Worm (Caenorhabditis elegans) whole organism, L3 larva: ENCODE results near the gene F16F9.3.

ENCODE experiments used
- R02D3.7 ChIP-seq: fragments of 150-350 bp; optimal IDR thresholded peaks from 2 replicates; lab custom pipeline; 2014; ENCODE audit warnings: missing biosample characterization, missing genetic modification characterization
- ZK546.5 ChIP-seq: sonication (generic microtip); optimal IDR thresholded peaks from 2 replicates; lab custom pipeline; 2017; ENCODE audit warnings: missing biosample characterization, missing genetic modification characterization
- ama-1 ChIP-seq: fragments of 150-350 bp; optimal IDR thresholded peaks from 2 replicates; lab custom pipeline; 2018
- ceh-16 ChIP-seq: sonication (generic microtip); optimal IDR thresholded peaks from 2 replicates; lab custom pipeline; 2017; ENCODE audit warnings: missing biosample characterization, missing genetic modification characterization
- fos-1 ChIP-seq: fragments of 150-350 bp; optimal IDR thresholded peaks from 2 replicates; lab custom pipeline; 2014; ENCODE audit warnings: missing biosample characterization, missing genetic modification characterization
- lsy-12 ChIP-seq: sonication (generic microtip); optimal IDR thresholded peaks from 2 replicates; lab custom pipeline; 2016; ENCODE audit warnings: mild to moderate bottlenecking, missing genetic modification characterization, missing compliant biosample characterization
- pha-4 ChIP-seq: fragments of 150-350 bp; optimal IDR thresholded peaks from 2 replicates; lab custom pipeline; 2014; ENCODE audit warnings: missing biosample characterization, missing genetic modification reagents, missing genetic modification characterization
- unc-39 ChIP-seq: sonication (generic microtip); optimal IDR thresholded peaks from 4 replicates; lab custom pipeline; 2017; ENCODE audit warnings: missing biosample characterization, missing genetic modification characterization
- unc-62 ChIP-seq: fragments of 150-350 bp; sonication (generic microtip); optimal IDR thresholded peaks from 4 replicates; lab custom pipeline; 2014; ENCODE audit warnings: missing biosample characterization, missing genetic modification reagents, missing genetic modification characterization
- zag-1 ChIP-seq: fragments of 150-350 bp; optimal IDR thresholded peaks from 2 replicates; lab custom pipeline; 2014; ENCODE audit warnings: missing biosample characterization, missing genetic modification characterization

DNA sequence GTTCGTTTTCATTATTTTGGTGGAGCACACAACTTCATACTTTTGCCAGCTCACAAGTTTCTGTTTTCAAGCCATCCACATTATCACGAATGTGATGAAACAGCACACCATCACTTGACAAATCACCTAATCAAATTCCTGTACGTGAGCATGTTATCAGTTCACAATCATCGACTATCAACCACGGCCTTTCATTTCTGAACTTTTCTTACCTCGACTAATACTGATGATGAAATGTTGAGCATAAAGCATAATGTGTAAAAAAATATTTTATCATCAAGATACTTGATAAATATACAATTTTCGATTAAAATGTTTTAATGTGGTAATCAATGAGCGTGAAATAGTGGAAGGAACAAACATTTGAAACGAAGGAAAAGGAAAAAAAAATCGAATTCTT is 16.1 kb downstream of the F16F9.3 start:
- TF ChIP-seq pha-4 (tag; lab: Kevin White, UChicago) (peak; percentile 59), R02D3.7 (no peak), fos-1 (tag; lab: Kevin White, UChicago) (no peak), ceh-16 (tag; lab: Kevin White, UChicago) (no peak), ZK546.5 (no peak), zag-1 (tag; lab: Kevin White, UChicago) (no peak), unc-39 (tag; lab: Kevin White, UChicago) (no peak), ama-1 (lab: Kevin White, UChicago) (peak; percentile 55), unc-62 (GFP tag; lab: Kevin White, UChicago) (no peak), lsy-12 (tag; lab: Kevin White, UChicago) (no peak)
